Worm (Caenorhabditis elegans) whole organism, young adult: ENCODE measurements around the gene srsx-10.

Experiments
- F10E7.11 ChIP-seq: sonication (generic microtip); optimal IDR thresholded peaks from 2 replicates; lab custom pipeline; 2017; ENCODE audit warnings: mild to moderate bottlenecking, missing genetic modification characterization, moderate library complexity, missing compliant biosample characterization
- F55B11.4 ChIP-seq: sonication (generic microtip); optimal IDR thresholded peaks from 2 replicates; lab custom pipeline; 2016; ENCODE audit warnings: missing compliant biosample characterization, missing genetic modification characterization, borderline replicate concordance; ENCODE audit not compliant: insufficient read depth
- T07F8.4 ChIP-seq: sonication (generic microtip); optimal IDR thresholded peaks from 2 replicates; lab custom pipeline; 2016; ENCODE audit warnings: mild to moderate bottlenecking, missing genetic modification characterization, moderate library complexity, missing compliant biosample characterization
- Y53G8AR.9 ChIP-seq: fragments of 200-800 bp; sonication (Bioruptor generic); conservative IDR thresholded peaks from 2 replicates; pipeline ENCODE4 v1.3.6; 2022; ENCODE audit warnings: missing genetic modification reagents, missing genetic modification characterization, missing compliant biosample characterization
- Y56A3A.18 ChIP-seq: fragments of 200-800 bp; sonication (Bioruptor generic); IDR thresholded peaks from 2 replicates; pipeline ENCODE4 v1.3.6; 2022; ENCODE audit warnings: missing genetic modification reagents, missing genetic modification characterization, missing compliant biosample characterization
- aptf-2 ChIP-seq: fragments of 200-800 bp; sonication (Bioruptor generic); conservative IDR thresholded peaks from 2 replicates; pipeline ENCODE4 v1.3.6; 2022; ENCODE audit warnings: missing genetic modification reagents, missing genetic modification characterization, missing compliant biosample characterization
- aptf-3 ChIP-seq: fragments of 200-800 bp; sonication (Bioruptor generic); IDR thresholded peaks from 2 replicates; pipeline ENCODE4 v1.3.6; 2022; ENCODE audit warnings: missing genetic modification characterization, missing compliant biosample characterization
- attf-5 ChIP-seq: fragments of 200-800 bp; sonication (Bioruptor generic); optimal IDR thresholded peaks from 2 replicates; lab custom pipeline; 2018; ENCODE audit warnings: mild to moderate bottlenecking, missing genetic modification characterization, missing compliant biosample characterization
- cebp-1 ChIP-seq, 2 experiments: fragments of 200-800 bp in 1 of 2; sonication (Bioruptor generic) in 1 of 2; sonication (generic microtip) in 1 of 2; IDR thresholded peaks in 1 of 2; optimal IDR thresholded peaks in 1 of 2; 2 replicates each; pipeline versions ENCODE4 v1.3.6 to Lab custom; 2017 to 2022; ENCODE audit warnings: missing compliant biosample characterization in 2 of 2, missing genetic modification characterization in 2 of 2, mild to moderate bottlenecking in 1 of 2, missing genetic modification reagents in 1 of 2, moderate library complexity in 1 of 2
- ceh-100 ChIP-seq: fragments of 200-800 bp; sonication (Bioruptor generic); IDR thresholded peaks from 2 replicates; pipeline ENCODE4 v1.3.6; 2022; ENCODE audit warnings: missing genetic modification reagents, missing genetic modification characterization, missing compliant biosample characterization
- ceh-58 ChIP-seq: fragments of 200-800 bp; sonication (Bioruptor generic); IDR thresholded peaks from 2 replicates; pipeline ENCODE4 v1.3.6; 2022; ENCODE audit warnings: missing genetic modification characterization, missing compliant biosample characterization
- ceh-91 ChIP-seq: fragments of 200-800 bp; sonication (Bioruptor generic); IDR thresholded peaks from 2 replicates; pipeline ENCODE4 v1.3.6; 2022; ENCODE audit warnings: missing genetic modification reagents, missing genetic modification characterization, missing compliant biosample characterization
- chd-7 ChIP-seq: sonication (generic microtip); optimal IDR thresholded peaks from 2 replicates; lab custom pipeline; 2016; ENCODE audit warnings: mild to moderate bottlenecking, missing genetic modification characterization, moderate library complexity, missing compliant biosample characterization
- efl-1 ChIP-seq: fragments of 150-350 bp; optimal IDR thresholded peaks from 2 replicates; lab custom pipeline; 2014; ENCODE audit warnings: missing biosample characterization, missing genetic modification reagents, missing genetic modification characterization
- egl-44 ChIP-seq: fragments of 200-800 bp; sonication (Bioruptor generic); IDR thresholded peaks from 2 replicates; pipeline ENCODE4 v1.3.6; 2022; ENCODE audit warnings: missing genetic modification reagents, missing genetic modification characterization, missing compliant biosample characterization
- hmg-20 ChIP-seq: fragments of 200-800 bp; sonication (Bioruptor generic); IDR thresholded peaks from 2 replicates; pipeline ENCODE4 v1.3.6; 2022; ENCODE audit warnings: missing genetic modification reagents, missing genetic modification characterization, missing compliant biosample characterization
- lag-1 ChIP-seq: fragments of 200-800 bp; sonication (Bioruptor generic); IDR thresholded peaks from 2 replicates; pipeline ENCODE4 v1.3.6; 2022; ENCODE audit warnings: missing genetic modification reagents, missing genetic modification characterization, missing compliant biosample characterization
- let-607 ChIP-seq, 2 experiments: fragments of 200-800 bp in 1 of 2; sonication (Bioruptor generic) in 1 of 2; sonication (generic microtip) in 1 of 2; optimal IDR thresholded peaks; 2 replicates each; lab custom pipeline; 2016 to 2018; ENCODE audit warnings: mild to moderate bottlenecking in 2 of 2, missing compliant biosample characterization in 2 of 2, missing genetic modification characterization in 2 of 2, moderate library complexity in 2 of 2, missing genotype in 1 of 2
- lin-26 ChIP-seq: fragments of 200-800 bp; sonication (Bioruptor generic); IDR thresholded peaks from 2 replicates; pipeline ENCODE4 v1.3.6; 2022; ENCODE audit warnings: missing genetic modification reagents, missing genetic modification characterization, missing compliant biosample characterization
- lin-54 ChIP-seq: fragments of 200-800 bp; sonication (Bioruptor generic); optimal IDR thresholded peaks from 2 replicates; lab custom pipeline; 2018; ENCODE audit warnings: mild to moderate bottlenecking, missing genetic modification characterization, missing compliant biosample characterization
- madf-6 ChIP-seq: fragments of 200-800 bp; sonication (Bioruptor generic); IDR thresholded peaks from 2 replicates; pipeline ENCODE4 v1.3.6; 2022; ENCODE audit warnings: missing genetic modification reagents, missing genetic modification characterization, missing compliant biosample characterization
- madf-8 ChIP-seq: fragments of 200-800 bp; sonication (Bioruptor generic); conservative IDR thresholded peaks from 2 replicates; pipeline ENCODE4 v1.3.6; 2022; ENCODE audit warnings: missing genetic modification reagents, missing genetic modification characterization, missing compliant biosample characterization
- mel-28 ChIP-seq: sonication (generic microtip); optimal IDR thresholded peaks from 2 replicates; lab custom pipeline; 2016; ENCODE audit warnings: borderline replicate concordance, mild to moderate bottlenecking, missing genetic modification characterization, missing compliant biosample characterization
- mes-4 ChIP-seq: sonication (generic microtip); optimal IDR thresholded peaks from 2 replicates; lab custom pipeline; 2016; ENCODE audit warnings: missing genotype, missing genetic modification characterization, missing compliant biosample characterization
- mxl-1 ChIP-seq: sonication (generic microtip); optimal IDR thresholded peaks from 2 replicates; lab custom pipeline; 2016; ENCODE audit warnings: missing genetic modification characterization, missing compliant biosample characterization
- nfya-1 ChIP-seq: sonication (generic microtip); optimal IDR thresholded peaks from 2 replicates; lab custom pipeline; 2017; ENCODE audit warnings: antibody characterized with exemption, missing compliant biosample characterization, missing genetic modification characterization, borderline replicate concordance; ENCODE audit not compliant: insufficient read depth
- nfyb-1 ChIP-seq: fragments of 200-800 bp; sonication (Bioruptor generic); IDR thresholded peaks from 2 replicates; pipeline ENCODE4 v1.3.6; 2022; ENCODE audit warnings: missing genetic modification reagents, missing genetic modification characterization, missing compliant biosample characterization
- nhr-27 ChIP-seq: fragments of 200-800 bp; sonication (Bioruptor generic); optimal IDR thresholded peaks from 2 replicates; lab custom pipeline; 2018; ENCODE audit warnings: mild to moderate bottlenecking, missing genetic modification characterization, moderate library complexity, missing compliant biosample characterization
- nhr-80 ChIP-seq: sonication (generic microtip); optimal IDR thresholded peaks from 2 replicates; lab custom pipeline; 2016; ENCODE audit warnings: missing genetic modification characterization, missing compliant biosample characterization
- pha-4 ChIP-seq: fragments of 150-350 bp; sonication (generic microtip); optimal IDR thresholded peaks from 2 replicates; lab custom pipeline; 2014; ENCODE audit warnings: missing biosample characterization, missing genetic modification reagents, missing genetic modification characterization
- rcor-1 ChIP-seq: fragments of 200-800 bp; sonication (Bioruptor generic); IDR thresholded peaks from 2 replicates; pipeline ENCODE4 v1.3.6; 2022; ENCODE audit warnings: missing genetic modification reagents, missing genetic modification characterization, missing compliant biosample characterization
- sdz-38 ChIP-seq: sonication (generic microtip); optimal IDR thresholded peaks from 2 replicates; lab custom pipeline; 2016; ENCODE audit warnings: missing genotype, missing genetic modification characterization, missing compliant biosample characterization
- snpc-1.3 ChIP-seq: sonication (generic microtip); optimal IDR thresholded peaks from 2 replicates; lab custom pipeline; 2017; ENCODE audit warnings: missing genetic modification characterization, mild to moderate bottlenecking, missing compliant biosample characterization, antibody characterized with exemption, moderate library complexity, missing genotype, missing genetic modification reagents; ENCODE audit not compliant: insufficient read depth
- snpc-4 ChIP-seq, 5 experiments: fragments of 150-350 bp in 1 of 5; sonication (generic microtip) in 4 of 5; optimal IDR thresholded peaks; 2 replicates each; lab custom pipeline; 2014 to 2018; ENCODE audit warnings: missing genetic modification characterization in 5 of 5, missing biosample characterization in 3 of 5, antibody characterized with exemption in 2 of 5, mild to moderate bottlenecking in 2 of 5, missing compliant biosample characterization in 2 of 5, missing genotype in 2 of 5, moderate library complexity in 2 of 5, missing genetic modification reagents in 1 of 5
- tbp1 ChIP-seq: fragments of 200-800 bp; sonication (Bioruptor generic); optimal IDR thresholded peaks from 2 replicates; lab custom pipeline; 2018; ENCODE audit warnings: mild to moderate bottlenecking, missing genetic modification characterization, missing compliant biosample characterization
- tlf-1 ChIP-seq: fragments of 200-800 bp; sonication (Bioruptor generic); optimal IDR thresholded peaks from 2 replicates; lab custom pipeline; 2018; ENCODE audit warnings: mild to moderate bottlenecking, missing genetic modification characterization, missing compliant biosample characterization
- unc-130 ChIP-seq: sonication (generic microtip); optimal IDR thresholded peaks from 2 replicates; lab custom pipeline; 2016; ENCODE audit warnings: missing genetic modification reagents, missing genetic modification characterization, missing compliant biosample characterization
- unc-62 ChIP-seq: fragments of 150-350 bp; optimal IDR thresholded peaks from 2 replicates; lab custom pipeline; 2014; ENCODE audit warnings: missing biosample characterization, missing genetic modification reagents, missing genetic modification characterization
- xnd-1 ChIP-seq: sonication (generic microtip); optimal IDR thresholded peaks from 2 replicates; lab custom pipeline; 2016; ENCODE audit warnings: missing genotype, missing genetic modification reagents, missing genetic modification characterization, missing compliant biosample characterization
- zim-3 ChIP-seq: sonication (generic microtip); optimal IDR thresholded peaks from 2 replicates; lab custom pipeline; 2017; ENCODE audit warnings: mild to moderate bottlenecking, missing genetic modification characterization, moderate library complexity, missing compliant biosample characterization
- ztf-18 ChIP-seq: sonication (generic microtip); optimal IDR thresholded peaks from 2 replicates; lab custom pipeline; 2016; ENCODE audit warnings: missing genotype, mild to moderate bottlenecking, missing genetic modification characterization, missing compliant biosample characterization
- ztf-22 ChIP-seq: fragments of 200-800 bp; sonication (Bioruptor generic); optimal IDR thresholded peaks from 2 replicates; lab custom pipeline; 2018; ENCODE audit warnings: mild to moderate bottlenecking, missing genetic modification characterization, moderate library complexity, missing compliant biosample characterization

Gene srsx-10

ce11 chrV:4964671-4965420 lies 9.7 kb downstream of the srsx-10 start:
- TF ChIP-seq ztf-22, result no peak
- peak; percentile 37; the same call in 1 of the 2 replicates for TF ChIP-seq cebp-1 (GFP tag; IDR thresholded peaks at IDR 0.05; lab: Robert Waterston, UW)
- TF ChIP-seq cebp-1 (tag; optimal IDR thresholded peaks at IDR 0.05; lab: Kevin White, UChicago), result peak; percentile 48
- no peak for TF ChIP-seq aptf-3 (GFP tag; lab: Robert Waterston, UW)
- no peak for TF ChIP-seq ceh-58 (GFP tag; lab: Robert Waterston, UW)
- no peak for TF ChIP-seq F10E7.11 (tag; lab: Kevin White, UChicago)
- no peak for TF ChIP-seq chd-7 (tag; lab: Kevin White, UChicago)
- TF ChIP-seq nfya-1 (tag; lab: Kevin White, UChicago), result no peak
- no peak for TF ChIP-seq tbp1
- no peak for TF ChIP-seq mel-28 (tag; lab: Kevin White, UChicago)
- TF ChIP-seq nhr-80 (tag; lab: Kevin White, UChicago), result peak; percentile 53
- TF ChIP-seq, all 124 proteins: peak for 2

ce11 chrV:4964020-4964635 lies 10.4 kb downstream of the srsx-10 start:
- TF ChIP-seq chd-7 (tag; lab: Kevin White, UChicago) (peak; percentile 20), attf-5 (no peak), lag-1 (GFP tag; lab: Robert Waterston, UW) (no peak), madf-8 (GFP tag; lab: Robert Waterston, UW) (no peak), snpc-1.3 (tag; lab: Kevin White, UChicago) (no peak), Y56A3A.18 (GFP tag; lab: Robert Waterston, UW) (no peak), mxl-1 (no peak), ztf-18 (no peak), nhr-27 (tag; lab: Kevin White, UChicago) (no peak), nfyb-1 (GFP tag; lab: Robert Waterston, UW) (0 out of 2 replicates have a peak, but pooled peaks have one; percentile 25), mes-4 (tag; lab: Kevin White, UChicago) (no peak), ceh-100 (GFP tag; lab: Robert Waterston, UW) (no peak)

ce11 chrV:4963606-4964005 lies 11.0 kb downstream of the srsx-10 start:
- TF ChIP-seq madf-6 (GFP tag; lab: Robert Waterston, UW) (peak; percentile 95), ztf-22 (no peak), tlf-1 (GFP tag; lab: Kevin White, UChicago) (no peak), lin-26 (no peak), unc-130 (GFP tag; lab: Kevin White, UChicago) (no peak), F55B11.4 (tag; lab: Kevin White, UChicago) (no peak), Y53G8AR.9 (no peak), efl-1 (peak; percentile 52), sdz-38 (tag; lab: Kevin White, UChicago) (no peak), T07F8.4 (tag; lab: Kevin White, UChicago) (no peak), egl-44 (GFP tag; lab: Robert Waterston, UW) (no peak), hmg-20 (no peak), rcor-1 (GFP tag; lab: Robert Waterston, UW) (no peak), let-607 (tag; optimal IDR thresholded peaks at IDR 0.05; lab: Kevin White, UChicago) (no peak), lin-54 (GFP tag; lab: Kevin White, UChicago) (peak; percentile 75), xnd-1 (tag; lab: Kevin White, UChicago) (peak; percentile 98), mel-28 (tag; lab: Kevin White, UChicago) (no peak), pha-4 (tag; lab: Kevin White, UChicago) (no peak), unc-62 (GFP tag; lab: Kevin White, UChicago) (no peak), ceh-91 (peak; percentile 60), snpc-4 (GFP tag; optimal IDR thresholded peaks at IDR 0.05; lab: Kevin White, UChicago) (no peak), snpc-4 (tag; optimal IDR thresholded peaks at IDR 0.05; lab: Kevin White, UChicago) (peak in 1 of 4 experiments; percentile 39), zim-3 (tag; lab: Kevin White, UChicago) (no peak), aptf-2 (GFP tag; lab: Robert Waterston, UW) (no peak)
